Fruit fly (Drosophila melanogaster) S2 (cell line): ENCODE results near the gene CG3434.

Experiments used
- CG8478 ChIP-seq: fragments of >200 bp; optimal IDR thresholded peaks from 2 replicates; lab custom pipeline; 2018
- CTCF ChIP-seq, 2 experiments: fragments of >200 bp; optimal IDR thresholded peaks; 2 replicates each; lab custom pipeline; 2018

- TF ChIP-seq CTCF (optimal IDR thresholded peaks at IDR 0.05; lab: Kevin White, UChicago) (no peak), CG8478 (no peak)
Observed at dm6 chr3L:9421621-9422020, 39.0 kb downstream of the CG3434 start.
